Worm (Caenorhabditis elegans): ENCODE results near the gene F16H6.7.

DNA sequence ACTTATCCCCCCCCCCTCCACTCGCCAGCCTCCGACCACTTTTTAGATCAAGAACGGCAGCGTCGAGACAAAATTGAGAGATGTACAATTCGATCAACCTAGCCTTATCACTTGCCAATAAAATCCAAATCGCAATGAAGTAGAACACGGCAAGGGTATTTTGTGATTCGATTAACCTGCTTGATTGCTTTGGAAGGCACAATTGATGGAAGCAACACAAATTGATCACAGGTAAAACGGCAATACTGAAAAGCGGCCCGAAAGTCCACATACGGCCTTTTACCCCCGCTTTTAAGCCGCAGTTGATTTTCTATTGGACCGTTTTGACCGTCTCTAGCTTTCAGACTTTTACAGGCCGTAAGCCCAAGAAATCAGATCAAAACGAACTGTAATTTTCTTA is 20.6 kb downstream of the F16H6.7 start, which contains the start of gene clec-245:
- TF ChIP-seq him-1 (tag; optimal IDR thresholded peaks at IDR 0.05) (no peak), dao-5 (tag; optimal IDR thresholded peaks at IDR 0.05) (no peak), W03F9.2 (tag; optimal IDR thresholded peaks at IDR 0.05) (no peak)

All from whole organism, L4/young adult.